Worm (Caenorhabditis elegans) whole organism, mixed stage, embryonic: Measurements from ENCODE around the gene dpy-31.
A peak's percentile ranks its signal among the peaks of the same experiment; 100 is the strongest.

Experiments
- M03D4.4 ChIP-seq: sonication (generic microtip); optimal IDR thresholded peaks from 2 replicates; lab custom pipeline; 2017; ENCODE audit warnings: mild to moderate bottlenecking, missing genetic modification characterization, missing compliant biosample characterization
- bed-3 ChIP-seq: fragments of 200-800 bp; sonication (Bioruptor generic); optimal IDR thresholded peaks from 3 replicates; lab custom pipeline; 2018; ENCODE audit warnings: mild to moderate bottlenecking, missing genetic modification characterization, moderate library complexity, missing compliant biosample characterization
- blmp-1 ChIP-seq: fragments of 150-350 bp; optimal IDR thresholded peaks from 2 replicates; lab custom pipeline; 2014; ENCODE audit warnings: missing biosample characterization, missing genetic modification characterization
- ceh-39 ChIP-seq: fragments of 150-350 bp; optimal IDR thresholded peaks from 2 replicates; lab custom pipeline; 2014; ENCODE audit warnings: missing biosample characterization, missing genetic modification characterization
- ceh-43 ChIP-seq: fragments of 200-800 bp; sonication (Bioruptor generic); optimal IDR thresholded peaks from 2 replicates; lab custom pipeline; 2018; ENCODE audit warnings: mild to moderate bottlenecking, missing genetic modification characterization, moderate library complexity, missing compliant biosample characterization
- ceh-83 ChIP-seq: fragments of 200-800 bp; sonication (Bioruptor generic); optimal IDR thresholded peaks from 2 replicates; lab custom pipeline; 2018; ENCODE audit warnings: mild to moderate bottlenecking, missing genetic modification characterization, missing compliant biosample characterization
- ces-1 ChIP-seq: fragments of 150-350 bp; optimal IDR thresholded peaks from 2 replicates; lab custom pipeline; 2014; ENCODE audit warnings: missing biosample characterization, missing genetic modification reagents, missing genetic modification characterization
- cnd-1 ChIP-seq: fragments of 200-800 bp; sonication (Bioruptor generic); optimal IDR thresholded peaks from 2 replicates; lab custom pipeline; 2018; ENCODE audit warnings: mild to moderate bottlenecking, missing genetic modification characterization, missing compliant biosample characterization
- drap-1 ChIP-seq: fragments of 200-800 bp; sonication (Bioruptor generic); optimal IDR thresholded peaks from 3 replicates; lab custom pipeline; 2018; ENCODE audit warnings: mild to moderate bottlenecking, missing genetic modification characterization, missing compliant biosample characterization
- elt-1 ChIP-seq: sonication (generic microtip); optimal IDR thresholded peaks from 2 replicates; lab custom pipeline; 2017; ENCODE audit warnings: missing genetic modification characterization, mild to moderate bottlenecking, missing compliant biosample characterization, antibody characterized with exemption, moderate library complexity, borderline replicate concordance; ENCODE audit not compliant: insufficient read depth
- elt-3 ChIP-seq: fragments of 150-350 bp; optimal IDR thresholded peaks from 2 replicates; lab custom pipeline; 2014; ENCODE audit warnings: missing biosample characterization, missing genetic modification characterization
- flh-1 ChIP-seq: fragments of 200-800 bp; sonication (Bioruptor generic); optimal IDR thresholded peaks from 2 replicates; lab custom pipeline; 2018; ENCODE audit warnings: mild to moderate bottlenecking, missing genetic modification characterization, moderate library complexity, missing compliant biosample characterization
- ham-2 ChIP-seq: fragments of 200-800 bp; sonication (Bioruptor generic); optimal IDR thresholded peaks from 2 replicates; lab custom pipeline; 2018; ENCODE audit warnings: mild to moderate bottlenecking, missing genetic modification characterization, missing compliant biosample characterization
- hlh-1 ChIP-seq: fragments of 150-350 bp; optimal IDR thresholded peaks from 2 replicates; lab custom pipeline; 2014; ENCODE audit warnings: missing biosample characterization, missing genetic modification reagents, missing genetic modification characterization
- lin-13 ChIP-seq: fragments of 150-350 bp; optimal IDR thresholded peaks from 2 replicates; lab custom pipeline; 2014; ENCODE audit warnings: missing biosample characterization, missing genetic modification characterization
- lin-32 ChIP-seq: fragments of 200-800 bp; sonication (Bioruptor generic); optimal IDR thresholded peaks from 2 replicates; lab custom pipeline; 2018; ENCODE audit warnings: mild to moderate bottlenecking, missing genetic modification characterization, missing compliant biosample characterization
- lsy-2 ChIP-seq: fragments of 150-350 bp; optimal IDR thresholded peaks from 2 replicates; lab custom pipeline; 2014; ENCODE audit warnings: missing biosample characterization, missing genetic modification characterization
- mab-5 ChIP-seq: fragments of 150-350 bp; optimal IDR thresholded peaks from 2 replicates; lab custom pipeline; 2014; ENCODE audit warnings: missing biosample characterization, missing genetic modification characterization
- mep-1 ChIP-seq: fragments of 150-350 bp; optimal IDR thresholded peaks from 2 replicates; lab custom pipeline; 2017; ENCODE audit warnings: missing biosample characterization, missing genetic modification reagents, missing genetic modification characterization, inconsistent platforms
- mls-2 ChIP-seq: sonication (generic microtip); optimal IDR thresholded peaks from 2 replicates; lab custom pipeline; 2016; ENCODE audit warnings: mild to moderate bottlenecking, missing genetic modification characterization, moderate library complexity, missing compliant biosample characterization
- nhr-12 ChIP-seq: fragments of 150-350 bp; optimal IDR thresholded peaks from 2 replicates; lab custom pipeline; 2014; ENCODE audit warnings: missing biosample characterization, missing genetic modification characterization
- nhr-2 ChIP-seq: fragments of 150-350 bp; optimal IDR thresholded peaks from 2 replicates; lab custom pipeline; 2014; ENCODE audit warnings: missing biosample characterization, missing genetic modification characterization
- nhr-237 ChIP-seq: fragments of 150-350 bp; optimal IDR thresholded peaks from 2 replicates; lab custom pipeline; 2014; ENCODE audit warnings: missing biosample characterization, missing genetic modification characterization
- nhr-28 ChIP-seq: fragments of 150-350 bp; optimal IDR thresholded peaks from 2 replicates; lab custom pipeline; 2014; ENCODE audit warnings: missing biosample characterization, missing genetic modification characterization
- nhr-76 ChIP-seq: sonication (generic microtip); optimal IDR thresholded peaks from 2 replicates; lab custom pipeline; 2017; ENCODE audit warnings: missing biosample characterization, missing genetic modification characterization
- pha-4 ChIP-seq: fragments of 150-350 bp; optimal IDR thresholded peaks from 2 replicates; lab custom pipeline; 2018; ENCODE audit warnings: missing biosample characterization, missing genetic modification reagents, missing genetic modification characterization
- sem-2 ChIP-seq: fragments of 200-800 bp; sonication (Bioruptor generic); optimal IDR thresholded peaks from 2 replicates; lab custom pipeline; 2018; ENCODE audit warnings: mild to moderate bottlenecking, missing genetic modification characterization, missing compliant biosample characterization
- snpc-4 ChIP-seq: fragments of 150-350 bp; optimal IDR thresholded peaks from 2 replicates; lab custom pipeline; 2014; ENCODE audit warnings: missing biosample characterization, missing genetic modification characterization
- sptf-1 ChIP-seq: sonication (generic microtip); optimal IDR thresholded peaks from 2 replicates; lab custom pipeline; 2017; ENCODE audit warnings: mild to moderate bottlenecking, missing genetic modification characterization, moderate library complexity, missing compliant biosample characterization
- tbx-8 ChIP-seq: fragments of 200-800 bp; sonication (Bioruptor generic); optimal IDR thresholded peaks from 2 replicates; lab custom pipeline; 2018; ENCODE audit warnings: mild to moderate bottlenecking, missing genetic modification characterization, moderate library complexity, missing compliant biosample characterization
- unc-120 ChIP-seq: sonication (generic microtip); optimal IDR thresholded peaks from 2 replicates; lab custom pipeline; 2017; ENCODE audit warnings: missing genetic modification characterization, missing compliant biosample characterization; ENCODE audit not compliant: poor library complexity, severe bottlenecking
- unc-39 ChIP-seq: fragments of 150-350 bp; optimal IDR thresholded peaks from 2 replicates; lab custom pipeline; 2014; ENCODE audit warnings: missing biosample characterization, missing genetic modification characterization
- unc-62 ChIP-seq: fragments of 150-350 bp; optimal IDR thresholded peaks from 2 replicates; lab custom pipeline; 2014; ENCODE audit warnings: missing biosample characterization, missing genetic modification reagents, missing genetic modification characterization
- zip-8 ChIP-seq: fragments of 150-350 bp; optimal IDR thresholded peaks from 2 replicates; lab custom pipeline; 2014; ENCODE audit warnings: missing biosample characterization, missing genetic modification characterization
- ztf-11 ChIP-seq: fragments of 150-350 bp; optimal IDR thresholded peaks from 2 replicates; lab custom pipeline; 2014; ENCODE audit warnings: missing biosample characterization, missing genetic modification characterization

Gene dpy-31

ce11 chrIII:7207903-7208497 is 6.0 kb downstream of the dpy-31 start, which contains the start of gene rpl-6:
TSS of gene rpl-6 (plus strand) at chrIII:7208447.
- no peak for TF ChIP-seq zip-8 (tag; lab: Kevin White, UChicago)
- no peak for TF ChIP-seq ceh-83
- peak; percentile 1 for TF ChIP-seq unc-62 (GFP tag; lab: Kevin White, UChicago)
- TF ChIP-seq nhr-12 = no peak
- peak; percentile 50 for TF ChIP-seq hlh-1 (tag; lab: Kevin White, UChicago)
- no peak for TF ChIP-seq cnd-1 (tag; lab: Kevin White, UChicago)
- TF ChIP-seq sptf-1 (tag; lab: Kevin White, UChicago) = peak; percentile 55
- no peak for TF ChIP-seq M03D4.4
- no peak for TF ChIP-seq ceh-43 (GFP tag; lab: Kevin White, UChicago)
- TF ChIP-seq nhr-28 = no peak
- TF ChIP-seq snpc-4 = no peak
- TF ChIP-seq tbx-8 = no peak
- no peak for TF ChIP-seq unc-39 (tag; lab: Kevin White, UChicago)
- no peak for TF ChIP-seq mab-5 (tag; lab: Kevin White, UChicago)
- peak; percentile 52 for TF ChIP-seq ham-2
- TF ChIP-seq nhr-76 (tag; lab: Kevin White, UChicago) = no peak
- no peak for TF ChIP-seq bed-3 (GFP tag; lab: Kevin White, UChicago)
- peak; percentile 67 for TF ChIP-seq unc-120 (tag; lab: Kevin White, UChicago)
- TF ChIP-seq nhr-2 (tag; lab: Kevin White, UChicago) = no peak
- TF ChIP-seq blmp-1 (tag; lab: Kevin White, UChicago) = no peak
- TF ChIP-seq elt-3 (tag; lab: Kevin White, UChicago) = no peak
- no peak for TF ChIP-seq drap-1
- TF ChIP-seq pha-4 (tag; lab: Kevin White, UChicago) = peak; percentile 89
- no peak for TF ChIP-seq flh-1
- TF ChIP-seq lin-32 (GFP tag; lab: Kevin White, UChicago) = no peak
- TF ChIP-seq lsy-2 (tag; lab: Kevin White, UChicago) = peak; percentile 99
- TF ChIP-seq elt-1 = no peak
- no peak for TF ChIP-seq ztf-11 (tag; lab: Kevin White, UChicago)
- peak; percentile 89 for TF ChIP-seq nhr-237
- TF ChIP-seq mep-1 (tag; lab: Kevin White, UChicago) = peak; percentile 99
- TF ChIP-seq sem-2 (GFP tag; lab: Kevin White, UChicago) = no peak
- peak; percentile 75 for TF ChIP-seq ceh-39 (tag; lab: Kevin White, UChicago)
- peak; percentile 64 for TF ChIP-seq ces-1 (GFP tag; lab: Kevin White, UChicago)
- TF ChIP-seq mls-2 (tag; lab: Kevin White, UChicago) = no peak
- TF ChIP-seq lin-13 = peak; percentile 86

- TF ChIP-seq tbx-8 (no peak), nhr-28 (no peak), M03D4.4 (no peak), unc-39 (tag; lab: Kevin White, UChicago) (no peak), zip-8 (tag; lab: Kevin White, UChicago) (no peak), ces-1 (GFP tag; lab: Kevin White, UChicago) (no peak), blmp-1 (tag; lab: Kevin White, UChicago) (no peak)
Observed at ce11 chrIII:7209721-7210120, 7.7 kb downstream of the dpy-31 start, which contains the start of gene R151.2. TSS of gene R151.2 (plus strand) at chrIII:7209967.

- TF ChIP-seq lin-13 = no peak
- no peak for TF ChIP-seq nhr-28
- TF ChIP-seq blmp-1 (tag; lab: Kevin White, UChicago) = no peak
- TF ChIP-seq hlh-1 (tag; lab: Kevin White, UChicago) = no peak
- no peak for TF ChIP-seq ceh-43 (GFP tag; lab: Kevin White, UChicago)
- TF ChIP-seq sem-2 (GFP tag; lab: Kevin White, UChicago) = no peak
- no peak for TF ChIP-seq cnd-1 (tag; lab: Kevin White, UChicago)
- no peak for TF ChIP-seq lsy-2 (tag; lab: Kevin White, UChicago)
- no peak for TF ChIP-seq ztf-11 (tag; lab: Kevin White, UChicago)
- TF ChIP-seq flh-1 = no peak
- TF ChIP-seq, all 35 proteins: peak for 0
Observed at ce11 chrIII:7210486-7210885, 8.5 kb downstream of the dpy-31 start.

- TF ChIP-seq lin-32 (GFP tag; lab: Kevin White, UChicago) (no peak), ces-1 (GFP tag; lab: Kevin White, UChicago) (no peak), nhr-2 (tag; lab: Kevin White, UChicago) (no peak), sem-2 (GFP tag; lab: Kevin White, UChicago) (no peak), pha-4 (tag; lab: Kevin White, UChicago) (no peak), tbx-8 (no peak), unc-39 (tag; lab: Kevin White, UChicago) (no peak), hlh-1 (tag; lab: Kevin White, UChicago) (no peak), nhr-28 (no peak), ceh-39 (tag; lab: Kevin White, UChicago) (no peak), nhr-237 (no peak), mls-2 (tag; lab: Kevin White, UChicago) (no peak)
- TF ChIP-seq, all 35 proteins: peak for 0
Observed at ce11 chrIII:7212028-7212427, 10.0 kb downstream of the dpy-31 start.
